Worm (Caenorhabditis elegans) whole organism, L3 larva: ENCODE data around the gene F53G2.1.
"Not testable (repeated sequence)": the region's sequence is repeated elsewhere in the genome, so short reads cannot be mapped to it uniquely, and the experiment has no call there.

Experiments
- R02D3.7 ChIP-seq: fragments of 150-350 bp; optimal IDR thresholded peaks from 2 replicates; lab custom pipeline; 2014; ENCODE audit warnings: missing biosample characterization, missing genetic modification characterization
- ZK546.5 ChIP-seq: sonication (generic microtip); optimal IDR thresholded peaks from 2 replicates; lab custom pipeline; 2017; ENCODE audit warnings: missing biosample characterization, missing genetic modification characterization
- ceh-28 ChIP-seq: fragments of 150-350 bp; optimal IDR thresholded peaks from 2 replicates; lab custom pipeline; 2014; ENCODE audit warnings: missing biosample characterization, missing genetic modification reagents, missing genetic modification characterization
- ceh-9 ChIP-seq: sonication (generic microtip); optimal IDR thresholded peaks from 2 replicates; lab custom pipeline; 2018; ENCODE audit warnings: missing biosample characterization, missing genetic modification characterization
- egl-27 ChIP-seq: sonication (generic microtip); optimal IDR thresholded peaks from 4 replicates; lab custom pipeline; 2017; ENCODE audit warnings: missing biosample characterization, missing genetic modification reagents, missing genetic modification characterization
- elt-1 ChIP-seq: fragments of 150-350 bp; optimal IDR thresholded peaks from 2 replicates; lab custom pipeline; 2014; ENCODE audit warnings: missing biosample characterization, missing genetic modification characterization
- elt-3 ChIP-seq, 3 experiments: fragments of 150-350 bp in 1 of 3; sonication (generic microtip) in 2 of 3; optimal IDR thresholded peaks; 2 replicates in 2 of 3; 4 replicates in 1 of 3; lab custom pipeline; 2014 to 2017; ENCODE audit warnings: missing biosample characterization in 3 of 3, missing genetic modification characterization in 3 of 3
- eor-1 ChIP-seq, 2 experiments: fragments of 150-350 bp; optimal IDR thresholded peaks; 2 replicates each; lab custom pipeline; 2014 to 2018; ENCODE audit warnings: missing biosample characterization in 2 of 2, missing genetic modification characterization in 2 of 2
- jun-1 ChIP-seq: fragments of 150-350 bp; optimal IDR thresholded peaks from 2 replicates; lab custom pipeline; 2014; ENCODE audit warnings: missing biosample characterization, missing genetic modification reagents, missing genetic modification characterization
- lin-15B ChIP-seq: fragments of 150-350 bp; optimal IDR thresholded peaks from 2 replicates; lab custom pipeline; 2014; ENCODE audit warnings: missing biosample characterization, missing genetic modification characterization
- lsy-12 ChIP-seq: sonication (generic microtip); optimal IDR thresholded peaks from 2 replicates; lab custom pipeline; 2016; ENCODE audit warnings: mild to moderate bottlenecking, missing genetic modification characterization, missing compliant biosample characterization
- mdl-1 ChIP-seq: fragments of 150-350 bp; optimal IDR thresholded peaks from 2 replicates; lab custom pipeline; 2014; ENCODE audit warnings: missing biosample characterization, missing genetic modification characterization
- mml-1 ChIP-seq: fragments of 150-350 bp; sonication (generic microtip); optimal IDR thresholded peaks from 3 replicates; lab custom pipeline; 2014; ENCODE audit warnings: missing biosample characterization, missing genetic modification characterization
- nfya-1 ChIP-seq: sonication (generic microtip); optimal IDR thresholded peaks from 2 replicates; lab custom pipeline; 2017; ENCODE audit warnings: missing genetic modification characterization, mild to moderate bottlenecking, missing compliant biosample characterization, antibody characterized with exemption, moderate library complexity; ENCODE audit not compliant: insufficient read depth
- nhr-11 ChIP-seq: fragments of 150-350 bp; optimal IDR thresholded peaks from 2 replicates; lab custom pipeline; 2014; ENCODE audit warnings: missing biosample characterization, missing genetic modification characterization
- nhr-12 ChIP-seq: fragments of 150-350 bp; optimal IDR thresholded peaks from 2 replicates; lab custom pipeline; 2014; ENCODE audit warnings: missing biosample characterization, missing genetic modification characterization
- nhr-23 ChIP-seq: fragments of 150-350 bp; optimal IDR thresholded peaks from 2 replicates; lab custom pipeline; 2014; ENCODE audit warnings: missing biosample characterization, missing genetic modification reagents, missing genetic modification characterization
- nhr-237 ChIP-seq: fragments of 150-350 bp; optimal IDR thresholded peaks from 2 replicates; lab custom pipeline; 2014; ENCODE audit warnings: missing biosample characterization, missing genetic modification characterization
- nhr-25 ChIP-seq: sonication (generic microtip); optimal IDR thresholded peaks from 2 replicates; lab custom pipeline; 2017; ENCODE audit warnings: missing biosample characterization, missing genetic modification characterization
- nhr-28 ChIP-seq: fragments of 150-350 bp; optimal IDR thresholded peaks from 2 replicates; lab custom pipeline; 2014; ENCODE audit warnings: missing biosample characterization, missing genetic modification characterization
- nhr-76 ChIP-seq: fragments of 150-350 bp; sonication (generic microtip); optimal IDR thresholded peaks from 5 replicates; lab custom pipeline; 2014; ENCODE audit warnings: missing biosample characterization, missing genetic modification characterization
- nhr-77 ChIP-seq: fragments of 150-350 bp; optimal IDR thresholded peaks from 2 replicates; lab custom pipeline; 2014; ENCODE audit warnings: missing biosample characterization, missing genetic modification characterization
- pha-4 ChIP-seq: fragments of 150-350 bp; optimal IDR thresholded peaks from 2 replicates; lab custom pipeline; 2014; ENCODE audit warnings: missing biosample characterization, missing genetic modification reagents, missing genetic modification characterization
- pqm-1 ChIP-seq: fragments of 150-350 bp; optimal IDR thresholded peaks from 2 replicates; lab custom pipeline; 2017; ENCODE audit warnings: missing biosample characterization, missing genetic modification characterization, inconsistent platforms
- sea-2 ChIP-seq: fragments of 150-350 bp; sonication (generic microtip); optimal IDR thresholded peaks from 4 replicates; lab custom pipeline; 2014; ENCODE audit warnings: missing biosample characterization, missing genetic modification reagents, missing genetic modification characterization
- tbx-2 ChIP-seq: sonication (generic microtip); optimal IDR thresholded peaks from 2 replicates; lab custom pipeline; 2016; ENCODE audit warnings: mild to moderate bottlenecking, missing genetic modification characterization, missing compliant biosample characterization
- unc-39 ChIP-seq: sonication (generic microtip); optimal IDR thresholded peaks from 4 replicates; lab custom pipeline; 2017; ENCODE audit warnings: missing biosample characterization, missing genetic modification characterization
- unc-62 ChIP-seq: fragments of 150-350 bp; sonication (generic microtip); optimal IDR thresholded peaks from 4 replicates; lab custom pipeline; 2014; ENCODE audit warnings: missing biosample characterization, missing genetic modification reagents, missing genetic modification characterization
- ztf-11 ChIP-seq: fragments of 150-350 bp; optimal IDR thresholded peaks from 2 replicates; lab custom pipeline; 2014; ENCODE audit warnings: missing biosample characterization, missing genetic modification characterization
- ztf-4 ChIP-seq: fragments of 150-350 bp; optimal IDR thresholded peaks from 2 replicates; lab custom pipeline; 2014; ENCODE audit warnings: missing biosample characterization, missing genetic modification characterization

Gene F53G2.1

DNA sequence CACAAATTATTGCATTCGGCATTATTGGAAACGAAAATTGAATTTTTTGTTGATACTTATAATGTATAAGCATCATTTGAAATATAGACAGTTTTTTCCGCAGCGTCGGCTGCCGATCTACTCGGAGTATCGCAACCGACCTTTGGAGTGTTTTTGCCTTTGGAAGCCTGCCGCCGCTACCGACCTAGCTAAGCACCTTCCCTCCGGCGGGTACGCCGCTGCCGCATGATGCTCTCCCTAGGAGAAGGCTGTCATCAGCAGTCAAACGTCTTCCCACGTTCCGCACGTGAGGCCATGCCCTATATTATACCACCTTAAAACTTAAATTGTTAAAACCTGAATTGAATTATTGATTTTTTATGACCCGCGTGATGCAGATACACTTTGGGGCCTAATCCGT is 30.0 kb downstream of the F53G2.1 start:
- no peak for TF ChIP-seq pqm-1
- no peak for TF ChIP-seq jun-1 (tag; lab: Kevin White, UChicago)
- TF ChIP-seq ceh-9 (tag; lab: Kevin White, UChicago), result no peak
- no peak for TF ChIP-seq ztf-11
- TF ChIP-seq egl-27 (tag; lab: Kevin White, UChicago), result no peak

DNA sequence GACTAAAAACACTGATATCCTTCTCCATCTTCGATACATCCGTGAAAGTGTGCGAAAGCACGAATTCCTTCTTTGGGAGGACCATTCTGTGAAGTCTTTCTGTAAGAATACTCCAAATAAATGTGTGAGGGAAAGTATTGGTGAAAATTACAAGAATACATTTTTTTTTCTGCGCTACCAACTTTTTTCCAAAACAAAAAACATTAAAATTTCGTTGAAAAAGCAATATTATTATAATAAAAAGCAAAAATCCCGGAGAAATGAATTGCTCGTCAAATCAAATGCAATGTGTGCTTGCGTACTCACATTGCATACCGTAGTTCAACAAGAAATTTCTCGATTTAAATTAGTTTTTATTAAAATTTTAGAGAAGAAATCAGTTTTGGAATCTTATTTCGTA is 33.5 kb downstream of the F53G2.1 start, which contains the start of gene bath-13:
Gene bath-13, minus strand, starts transcription at position 101 of the 400 bp plus-strand sequence.
- no peak for TF ChIP-seq nhr-28 (tag; lab: Kevin White, UChicago)

- TF ChIP-seq nhr-23 (tag; lab: Kevin White, UChicago) (no peak), egl-27 (tag; lab: Kevin White, UChicago) (no peak), unc-62 (no peak), elt-1 (tag; lab: Kevin White, UChicago) (no peak), pqm-1 (no peak), nfya-1 (tag; lab: Kevin White, UChicago) (no peak), lin-15B (no peak), mdl-1 (tag; lab: Kevin White, UChicago) (no peak), nhr-77 (tag; lab: Kevin White, UChicago) (no peak), pha-4 (no peak), ceh-28 (tag; lab: Kevin White, UChicago) (no peak), jun-1 (tag; lab: Kevin White, UChicago) (no peak), lsy-12 (no peak), ztf-4 (no peak), ztf-11 (no peak), R02D3.7 (tag; lab: Kevin White, UChicago) (no peak)
Measured at ce11 chrII:2525652-2526051, 37.2 kb downstream of the F53G2.1 start.

ce11 chrII:2526887-2527286 is 38.4 kb downstream of the F53G2.1 start:
- TF ChIP-seq ZK546.5 (tag; lab: Kevin White, UChicago) (no peak), ztf-4 (no peak), lin-15B (no peak), mdl-1 (tag; lab: Kevin White, UChicago) (no peak), unc-62 (no peak), ztf-11 (no peak), sea-2 (GFP tag; lab: Kevin White, UChicago) (no peak), mml-1 (no peak), unc-39 (no peak)

DNA sequence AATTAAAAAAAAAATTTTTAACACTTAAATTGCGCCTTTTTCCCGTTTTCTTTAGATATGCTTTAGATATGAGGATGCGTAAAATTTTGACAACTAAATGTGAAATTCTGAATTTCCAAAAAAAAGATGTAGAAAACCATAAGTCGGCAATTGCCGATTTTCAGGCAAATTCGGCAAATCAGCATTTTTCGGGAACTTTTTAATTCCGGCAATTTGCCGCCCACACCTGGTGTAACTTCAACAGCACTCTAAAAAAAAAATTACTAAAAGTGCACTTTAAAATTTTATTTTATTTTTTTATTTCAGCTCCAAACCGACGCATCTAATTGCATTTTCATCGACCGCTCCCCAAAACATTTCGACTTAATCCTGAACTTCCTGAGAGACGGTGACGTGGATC is 42.0 kb downstream of the F53G2.1 start, which contains the start of gene K02F6.6:
Gene K02F6.6, plus strand, starts transcription at position 301 of the 400 bp plus-strand sequence.
- TF ChIP-seq nhr-11 (tag; lab: Kevin White, UChicago) (no peak), ZK546.5 (tag; lab: Kevin White, UChicago) (no peak), tbx-2 (tag; lab: Kevin White, UChicago) (no peak), nfya-1 (tag; lab: Kevin White, UChicago) (no peak), nhr-237 (tag; lab: Kevin White, UChicago) (no peak), eor-1 (tag; optimal IDR thresholded peaks at IDR 0.05; lab: Kevin White, UChicago) (no peak), nhr-76 (tag; lab: Kevin White, UChicago) (no peak), nhr-28 (tag; lab: Kevin White, UChicago) (no peak)
- TF ChIP-seq, all 47 proteins: peak for 0

DNA sequence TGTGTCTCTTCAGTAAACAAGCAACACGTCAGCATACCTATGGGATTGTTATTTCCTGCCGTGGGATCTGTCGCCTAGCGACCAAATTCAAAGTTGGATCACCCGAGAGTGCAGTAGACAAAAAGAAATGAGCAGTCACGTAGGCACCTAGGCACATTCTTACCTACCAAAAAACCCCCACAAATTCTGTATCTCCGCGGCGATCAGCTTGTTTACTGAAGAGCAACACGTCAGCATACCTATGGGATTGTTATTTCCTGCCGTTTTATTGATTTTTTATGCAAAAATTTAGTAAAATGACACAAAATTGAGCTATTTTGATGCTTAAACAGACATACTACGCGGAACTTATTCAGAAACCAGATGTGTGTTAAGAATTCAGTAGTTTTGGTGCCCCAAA is 46.0 kb downstream of the F53G2.1 start, which contains the start of gene K02F6.5:
Gene K02F6.5, plus strand, starts transcription at position 301 of the 400 bp plus-strand sequence.
- TF ChIP-seq ceh-28 (tag; lab: Kevin White, UChicago); mml-1; nhr-77 (tag; lab: Kevin White, UChicago): not testable (repeated sequence)

- TF ChIP-seq elt-3 (tag; optimal IDR thresholded peaks at IDR 0.05; lab: Kevin White, UChicago); nhr-25 (tag; lab: Kevin White, UChicago); nhr-12 (tag; lab: Kevin White, UChicago): not testable (repeated sequence)
Measured at ce11 chrII:2534952-2535351, 46.5 kb downstream of the F53G2.1 start, which contains the start of gene K02F6.8. Gene K02F6.8 (minus strand): TSS chrII:2535052.
